Worm (Caenorhabditis elegans) whole organism, L1 larva: Measurements from ENCODE around the gene T19H5.4.

Experiments
- C04F5.9 ChIP-seq: sonication (generic microtip); optimal IDR thresholded peaks from 2 replicates; lab custom pipeline; 2016; ENCODE audit warnings: missing genetic modification characterization, missing compliant biosample characterization
- C34B4.2 ChIP-seq: sonication (generic microtip); optimal IDR thresholded peaks from 2 replicates; lab custom pipeline; 2017; ENCODE audit warnings: mild to moderate bottlenecking, missing genetic modification characterization, missing compliant biosample characterization
- F16B12.6 ChIP-seq: fragments of 150-350 bp; optimal IDR thresholded peaks from 2 replicates; lab custom pipeline; 2014; ENCODE audit warnings: missing biosample characterization, missing genetic modification characterization
- aha-1 ChIP-seq: fragments of 150-350 bp; optimal IDR thresholded peaks from 2 replicates; lab custom pipeline; 2014; ENCODE audit warnings: missing biosample characterization, missing genetic modification characterization
- alr-1 ChIP-seq: fragments of 200-800 bp; sonication (Bioruptor generic); optimal IDR thresholded peaks from 2 replicates; lab custom pipeline; 2018; ENCODE audit warnings: borderline replicate concordance, mild to moderate bottlenecking, missing genetic modification characterization, missing compliant biosample characterization
- aly-2 ChIP-seq: fragments of 150-350 bp; optimal IDR thresholded peaks from 2 replicates; lab custom pipeline; 2014; ENCODE audit warnings: missing biosample characterization, missing genetic modification characterization
- blmp-1 ChIP-seq: fragments of 150-350 bp; optimal IDR thresholded peaks from 2 replicates; lab custom pipeline; 2014; ENCODE audit warnings: missing biosample characterization, missing genetic modification characterization
- ceh-63 ChIP-seq: fragments of 200-800 bp; sonication (Bioruptor generic); optimal IDR thresholded peaks from 2 replicates; lab custom pipeline; 2018; ENCODE audit warnings: mild to moderate bottlenecking, missing genetic modification characterization, missing compliant biosample characterization
- ceh-8 ChIP-seq: fragments of 200-800 bp; sonication (Bioruptor generic); optimal IDR thresholded peaks from 2 replicates; lab custom pipeline; 2018; ENCODE audit warnings: mild to moderate bottlenecking, missing genetic modification characterization, moderate library complexity, missing compliant biosample characterization
- ceh-90 ChIP-seq: sonication (generic microtip); optimal IDR thresholded peaks from 2 replicates; lab custom pipeline; 2016; ENCODE audit warnings: missing genetic modification characterization, missing compliant biosample characterization
- ces-1 ChIP-seq: fragments of 150-350 bp; optimal IDR thresholded peaks from 2 replicates; lab custom pipeline; 2014; ENCODE audit warnings: missing biosample characterization, missing genetic modification reagents, missing genetic modification characterization
- dpl-1 ChIP-seq, 3 experiments: fragments of 150-350 bp in 2 of 3; sonication (generic microtip) in 1 of 3; optimal IDR thresholded peaks; 2 replicates each; lab custom pipeline; 2014 to 2017; ENCODE audit warnings: missing biosample characterization in 3 of 3, missing genetic modification characterization in 3 of 3, missing genetic modification reagents in 3 of 3
- efl-1 ChIP-seq, 4 experiments: fragments of 150-350 bp; optimal IDR thresholded peaks in 3 of 4; peaks in 1 of 4; 1 replicate in 1 of 4; 2 replicates in 3 of 4; lab custom pipeline; 2014; ENCODE audit warnings: missing biosample characterization in 2 of 4, missing genetic modification characterization in 2 of 4, missing genetic modification reagents in 2 of 4
- elt-3 ChIP-seq, 6 experiments: fragments of 150-350 bp in 1 of 6; sonication (generic microtip); optimal IDR thresholded peaks; 2 replicates each; lab custom pipeline; 2017 to 2018; ENCODE audit warnings: missing biosample characterization in 6 of 6, missing genetic modification characterization in 6 of 6, inconsistent platforms in 1 of 6
- fkh-4 ChIP-seq: sonication (generic microtip); optimal IDR thresholded peaks from 2 replicates; lab custom pipeline; 2016; ENCODE audit warnings: missing compliant biosample characterization, missing genetic modification characterization, borderline replicate concordance
- fos-1 ChIP-seq: fragments of 150-350 bp; optimal IDR thresholded peaks from 2 replicates; lab custom pipeline; 2014; ENCODE audit warnings: missing biosample characterization, missing genetic modification characterization
- grh-1 ChIP-seq: fragments of 200-800 bp; sonication (Bioruptor generic); IDR thresholded peaks from 2 replicates; pipeline ENCODE4 v1.3.6; 2022; ENCODE audit warnings: missing genetic modification reagents, missing genetic modification characterization, missing compliant biosample characterization
- hlh-17 ChIP-seq: fragments of 200-800 bp; sonication (Bioruptor generic); optimal IDR thresholded peaks from 2 replicates; lab custom pipeline; 2018; ENCODE audit warnings: missing genetic modification characterization, mild to moderate bottlenecking, missing compliant biosample characterization, moderate library complexity, borderline replicate concordance
- irx-1 ChIP-seq: sonication (generic microtip); optimal IDR thresholded peaks from 2 replicates; lab custom pipeline; 2016; ENCODE audit warnings: missing genetic modification characterization, missing compliant biosample characterization
- lin-14 ChIP-seq: fragments of 200-800 bp; sonication (Bioruptor generic); optimal IDR thresholded peaks from 2 replicates; lab custom pipeline; 2018; ENCODE audit warnings: mild to moderate bottlenecking, missing genetic modification characterization, moderate library complexity, missing compliant biosample characterization
- lir-3 ChIP-seq: sonication (generic microtip); optimal IDR thresholded peaks from 2 replicates; lab custom pipeline; 2016; ENCODE audit warnings: mild to moderate bottlenecking, missing genetic modification characterization, moderate library complexity, missing compliant biosample characterization; ENCODE audit not compliant: poor library complexity
- mab-9 ChIP-seq: fragments of 200-800 bp; sonication (Bioruptor generic); IDR thresholded peaks from 2 replicates; pipeline ENCODE4 v1.3.6; 2022; ENCODE audit warnings: missing genetic modification reagents, missing genetic modification characterization, missing compliant biosample characterization
- mdl-1 ChIP-seq, 2 experiments: fragments of 150-350 bp; optimal IDR thresholded peaks; 2 replicates each; lab custom pipeline; 2014 to 2017; ENCODE audit warnings: missing biosample characterization in 2 of 2, missing genetic modification characterization in 2 of 2, inconsistent platforms in 1 of 2
- mef-2 ChIP-seq: fragments of 150-350 bp; optimal IDR thresholded peaks from 2 replicates; lab custom pipeline; 2014; ENCODE audit warnings: missing biosample characterization, missing genetic modification characterization
- nhr-12 ChIP-seq: sonication (generic microtip); optimal IDR thresholded peaks from 2 replicates; lab custom pipeline; 2017; ENCODE audit warnings: missing biosample characterization, missing genetic modification characterization
- nhr-19 ChIP-seq: fragments of 200-800 bp; sonication (Bioruptor generic); conservative IDR thresholded peaks from 2 replicates; pipeline ENCODE4 v1.3.6; 2022; ENCODE audit warnings: missing genetic modification characterization, missing compliant biosample characterization
- nhr-20 ChIP-seq: sonication (generic microtip); optimal IDR thresholded peaks from 2 replicates; lab custom pipeline; 2016; ENCODE audit warnings: mild to moderate bottlenecking, missing genetic modification characterization, missing compliant biosample characterization
- nhr-28 ChIP-seq: fragments of 150-350 bp; optimal IDR thresholded peaks from 2 replicates; lab custom pipeline; 2014; ENCODE audit warnings: missing biosample characterization, missing genetic modification characterization
- nhr-47 ChIP-seq: sonication (generic microtip); optimal IDR thresholded peaks from 2 replicates; lab custom pipeline; 2016; ENCODE audit warnings: mild to moderate bottlenecking, missing genetic modification characterization, moderate library complexity, missing compliant biosample characterization
- nhr-71 ChIP-seq: sonication (generic microtip); optimal IDR thresholded peaks from 2 replicates; lab custom pipeline; 2016; ENCODE audit warnings: mild to moderate bottlenecking, missing genetic modification characterization, moderate library complexity, missing compliant biosample characterization
- nhr-77 ChIP-seq: fragments of 150-350 bp; optimal IDR thresholded peaks from 2 replicates; lab custom pipeline; 2014; ENCODE audit warnings: missing biosample characterization, missing genetic modification characterization
- nhr-84 ChIP-seq: sonication (generic microtip); optimal IDR thresholded peaks from 2 replicates; lab custom pipeline; 2017; ENCODE audit warnings: missing biosample characterization, missing genetic modification characterization
- nhr-85 ChIP-seq: sonication (generic microtip); peaks from one replicate; lab custom pipeline; 2016; ENCODE audit warnings: missing genetic modification characterization, inconsistent platforms, missing compliant biosample characterization
- pag-3 ChIP-seq: sonication (generic microtip); optimal IDR thresholded peaks from 2 replicates; lab custom pipeline; 2017; ENCODE audit warnings: missing genetic modification characterization, mild to moderate bottlenecking, missing compliant biosample characterization, antibody characterized with exemption, borderline replicate concordance; ENCODE audit not compliant: insufficient read depth
- rnt-1 ChIP-seq: sonication (generic microtip); optimal IDR thresholded peaks from 2 replicates; lab custom pipeline; 2016; ENCODE audit warnings: mild to moderate bottlenecking, missing genetic modification characterization, moderate library complexity, missing compliant biosample characterization
- snpc-4 ChIP-seq: fragments of 150-350 bp; optimal IDR thresholded peaks from 2 replicates; lab custom pipeline; 2014; ENCODE audit warnings: missing biosample characterization, missing genetic modification characterization
- snu-23 ChIP-seq: sonication (generic microtip); optimal IDR thresholded peaks from 2 replicates; lab custom pipeline; 2016; ENCODE audit warnings: missing genetic modification characterization, missing compliant biosample characterization
- tbx-2 ChIP-seq: sonication (generic microtip); optimal IDR thresholded peaks from 2 replicates; lab custom pipeline; 2016; ENCODE audit warnings: missing genetic modification characterization, missing compliant biosample characterization
- tlp-1 ChIP-seq: fragments of 150-350 bp; optimal IDR thresholded peaks from 2 replicates; lab custom pipeline; 2014; ENCODE audit warnings: missing biosample characterization, missing genetic modification characterization
- unc-130 ChIP-seq: fragments of 150-350 bp; optimal IDR thresholded peaks from 2 replicates; lab custom pipeline; 2017; ENCODE audit warnings: missing biosample characterization, missing genetic modification characterization, inconsistent platforms
- unc-30 ChIP-seq: sonication (generic microtip); optimal IDR thresholded peaks from 2 replicates; lab custom pipeline; 2017; ENCODE audit warnings: missing biosample characterization, missing genetic modification characterization
- unc-86 ChIP-seq: sonication (generic microtip); optimal IDR thresholded peaks from 2 replicates; lab custom pipeline; 2016; ENCODE audit warnings: missing genetic modification characterization, missing compliant biosample characterization
- vab-15 ChIP-seq: sonication (generic microtip); optimal IDR thresholded peaks from 2 replicates; lab custom pipeline; 2017; ENCODE audit warnings: missing genotype, mild to moderate bottlenecking, missing genetic modification characterization, missing compliant biosample characterization
- zag-1 ChIP-seq: fragments of 150-350 bp; optimal IDR thresholded peaks from 2 replicates; lab custom pipeline; 2014; ENCODE audit warnings: missing biosample characterization, missing genetic modification characterization

Gene T19H5.4

ce11 chrII:9521570-9521969 is 34.4 kb upstream of the T19H5.4 start, which contains the start of gene sra-1:
Gene sra-1, minus strand, starts transcription at chrII:9521670.
- TF ChIP-seq nhr-20 (tag; lab: Kevin White, UChicago) (no peak), C04F5.9 (no peak), mdl-1 (tag; optimal IDR thresholded peaks at IDR 0.05; lab: Kevin White, UChicago) (no peak), unc-86 (tag; lab: Kevin White, UChicago) (no peak), snpc-4 (tag; lab: Kevin White, UChicago) (no peak), blmp-1 (tag; lab: Kevin White, UChicago) (no peak), irx-1 (tag; lab: Kevin White, UChicago) (no peak), fos-1 (tag; lab: Kevin White, UChicago) (no peak), vab-15 (no peak), unc-130 (no peak), C34B4.2 (tag; lab: Kevin White, UChicago) (no peak)

ce11 chrII:9518781-9519180 is 31.6 kb upstream of the T19H5.4 start, which contains the start of the genes sfxn-1.1 and AH6.3:
Gene sfxn-1.1, minus strand, starts transcription at chrII:9518881.
Gene AH6.3, plus strand, starts transcription at chrII:9519055.
- TF ChIP-seq ces-1 (GFP tag; lab: Kevin White, UChicago) (no peak), vab-15 (no peak), zag-1 (tag; lab: Kevin White, UChicago) (no peak), tbx-2 (tag; lab: Kevin White, UChicago) (no peak), mab-9 (GFP tag; lab: Robert Waterston, UW) (no peak), lir-3 (tag; lab: Kevin White, UChicago) (no peak)
- TF ChIP-seq, all 84 proteins: peak for 0

- TF ChIP-seq rnt-1 (tag; lab: Kevin White, UChicago) (no peak), F16B12.6 (tag; lab: Kevin White, UChicago) (no peak), nhr-12 (tag; lab: Kevin White, UChicago) (no peak), alr-1 (no peak), fkh-4 (tag; lab: Kevin White, UChicago) (no peak), unc-30 (no peak), tlp-1 (no peak)
- TF ChIP-seq, all 84 proteins: peak for 0
These were observed 29.6 kb upstream of the T19H5.4 start, which contains the start of gene gcy-1 for ce11 chrII:9516836-9517235. Gene gcy-1, minus strand, starts transcription at chrII:9516936.

ce11 chrII:9507181-9507580 is 20.0 kb upstream of the T19H5.4 start, which contains the start of gene gcy-3:
Gene gcy-3, minus strand, starts transcription at chrII:9507281.
- no peak for TF ChIP-seq pag-3 (tag; lab: Kevin White, UChicago)
- TF ChIP-seq fkh-4 (tag; lab: Kevin White, UChicago), result no peak
- no peak for TF ChIP-seq nhr-71 (tag; lab: Kevin White, UChicago)
- TF ChIP-seq lin-14 (GFP tag; lab: Kevin White, UChicago), result no peak
- no peak for TF ChIP-seq ceh-63 (GFP tag; lab: Kevin White, UChicago)
- no peak for TF ChIP-seq aha-1
- no peak for TF ChIP-seq nhr-77 (tag; lab: Kevin White, UChicago)
- TF ChIP-seq dpl-1 (GFP tag; optimal IDR thresholded peaks at IDR 0.05; lab: Kevin White, UChicago), result no peak

- no peak for TF ChIP-seq nhr-84 (tag; lab: Kevin White, UChicago)
- TF ChIP-seq ceh-90 (tag; lab: Kevin White, UChicago), result no peak
- TF ChIP-seq hlh-17 (GFP tag; lab: Kevin White, UChicago), result no peak
- TF ChIP-seq nhr-47 (tag; lab: Kevin White, UChicago), result no peak
- no peak for TF ChIP-seq nhr-85 (tag; lab: Kevin White, UChicago)
- no peak for TF ChIP-seq alr-1
- TF ChIP-seq nhr-19, result 0 out of 2 replicates have a peak, but pooled peaks have one; percentile 12
- TF ChIP-seq nhr-77 (tag; lab: Kevin White, UChicago), result no peak
- no peak for TF ChIP-seq efl-1 (optimal IDR thresholded peaks at IDR 0.05; lab: Kevin White, UChicago)
- TF ChIP-seq efl-1 (GFP tag; optimal IDR thresholded peaks at IDR 0.05 in 1 of 2; lab: Kevin White, UChicago), result peak in 1 of 2 experiments; percentile 57
- TF ChIP-seq grh-1 (GFP tag; lab: Robert Waterston, UW), result no peak
- TF ChIP-seq aly-2 (tag; lab: Kevin White, UChicago), result no peak
- no peak for TF ChIP-seq tlp-1
- TF ChIP-seq elt-3 (tag; optimal IDR thresholded peaks at IDR 0.05; lab: Kevin White, UChicago), result no peak
- TF ChIP-seq snu-23 (GFP tag; lab: Kevin White, UChicago), result no peak
- no peak for TF ChIP-seq ces-1 (GFP tag; lab: Kevin White, UChicago)
- TF ChIP-seq mef-2 (tag; lab: Kevin White, UChicago), result no peak
- no peak for TF ChIP-seq vab-15
- no peak for TF ChIP-seq nhr-28
- TF ChIP-seq C04F5.9, result no peak
- no peak for TF ChIP-seq ceh-8 (GFP tag; lab: Kevin White, UChicago)
- no peak for TF ChIP-seq blmp-1 (tag; lab: Kevin White, UChicago)
These were observed 14.8 kb upstream of the T19H5.4 start for ce11 chrII:9501955-9502354.
